Fruit fly (Drosophila melanogaster) whole organism, embryonic: ENCODE measurements around the gene DNAlig4.

ENCODE experiments used
- Blimp-1 ChIP-seq: fragments of 200-800 bp; sonication (Bioruptor generic); optimal IDR thresholded peaks from 3 replicates; lab custom pipeline; 2018; ENCODE audit warnings: missing biosample characterization, missing genetic modification characterization, mild to moderate bottlenecking, moderate library complexity, missing genetic modification reagents
- CG11093 ChIP-seq: fragments of 200-800 bp; sonication (Bioruptor generic); IDR thresholded peaks from 3 replicates; pipeline ENCODE4 v1.3.6; 2022; ENCODE audit warnings: missing biosample characterization, missing genetic modification characterization
- CG11398 ChIP-seq: fragments of 200-800 bp; sonication (Bioruptor generic); optimal IDR thresholded peaks from 2 replicates; lab custom pipeline; 2016; ENCODE audit warnings: missing biosample characterization, missing genetic modification characterization
- CG14050 ChIP-seq: fragments of 200-800 bp; sonication (Bioruptor generic); IDR thresholded peaks from 3 replicates; pipeline ENCODE4 v1.3.6; 2022; ENCODE audit warnings: missing biosample characterization, missing genetic modification characterization
- CG1602 ChIP-seq: fragments of 200-800 bp; sonication (Bioruptor generic); optimal IDR thresholded peaks from 3 replicates; lab custom pipeline; 2016; ENCODE audit warnings: missing biosample characterization, missing genetic modification characterization
- CG1603 ChIP-seq: fragments of 200-800 bp; sonication (Bioruptor generic); optimal IDR thresholded peaks from 2 replicates; lab custom pipeline; 2019; ENCODE audit warnings: missing biosample characterization, mild to moderate bottlenecking, missing genetic modification characterization, moderate library complexity
- CG17186 ChIP-seq: fragments of 200-800 bp; sonication (Bioruptor generic); optimal IDR thresholded peaks from 3 replicates; lab custom pipeline; 2017; ENCODE audit warnings: missing biosample characterization, missing genetic modification reagents, missing genetic modification characterization
- CG17359 ChIP-seq: fragments of 200-800 bp; sonication (Bioruptor generic); optimal IDR thresholded peaks from 3 replicates; lab custom pipeline; 2018; ENCODE audit warnings: missing biosample characterization, mild to moderate bottlenecking, missing genetic modification characterization, moderate library complexity
- CG17568 ChIP-seq: fragments of 200-800 bp; sonication (Bioruptor generic); optimal IDR thresholded peaks from 2 replicates; lab custom pipeline; 2018; ENCODE audit warnings: missing biosample characterization, mild to moderate bottlenecking, missing genetic modification characterization, moderate library complexity
- CG18476 ChIP-seq: fragments of 200-800 bp; sonication (Bioruptor generic); optimal IDR thresholded peaks from 2 replicates; lab custom pipeline; 2016; ENCODE audit warnings: missing biosample characterization, mild to moderate bottlenecking, missing genetic modification characterization
- CG31224 ChIP-seq: fragments of 200-800 bp; sonication (Bioruptor generic); IDR thresholded peaks from 2 replicates; pipeline ENCODE4 v1.3.6; 2022; ENCODE audit warnings: missing biosample characterization, missing genetic modification characterization
- CG31388 ChIP-seq: fragments of 200-800 bp; sonication (Bioruptor generic); optimal IDR thresholded peaks from 2 replicates; lab custom pipeline; 2016; ENCODE audit warnings: missing biosample characterization, missing genetic modification characterization
- CG34224 ChIP-seq: fragments of 200-800 bp; sonication (Bioruptor generic); IDR thresholded peaks from 3 replicates; pipeline ENCODE4 v1.3.6; 2022; ENCODE audit warnings: missing biosample characterization, missing genetic modification characterization; ENCODE audit not compliant: partially characterized antibody
- CG4328 ChIP-seq: fragments of 200-800 bp; sonication (Bioruptor generic); optimal IDR thresholded peaks from 3 replicates; lab custom pipeline; 2017; ENCODE audit warnings: missing biosample characterization, missing genetic modification reagents, missing genetic modification characterization
- CG4617 ChIP-seq: fragments of 200-800 bp; sonication (Bioruptor generic); optimal IDR thresholded peaks from 3 replicates; lab custom pipeline; 2016; ENCODE audit warnings: missing biosample characterization, missing genetic modification characterization, borderline replicate concordance
- CG7987 ChIP-seq: fragments of 200-800 bp; sonication (Bioruptor generic); optimal IDR thresholded peaks from 2 replicates; lab custom pipeline; 2018; ENCODE audit warnings: missing biosample characterization, mild to moderate bottlenecking, missing genetic modification characterization, moderate library complexity
- CG8944 ChIP-seq: fragments of 200-800 bp; sonication (Bioruptor generic); optimal IDR thresholded peaks from 3 replicates; lab custom pipeline; 2016; ENCODE audit warnings: missing biosample characterization, missing genetic modification characterization
- CG9727 ChIP-seq: fragments of 200-800 bp; sonication (Bioruptor generic); optimal IDR thresholded peaks from 3 replicates; lab custom pipeline; 2017; ENCODE audit warnings: missing biosample characterization, mild to moderate bottlenecking, missing genetic modification characterization
- Dek ChIP-seq: fragments of 200-800 bp; sonication (Bioruptor generic); optimal IDR thresholded peaks from 3 replicates; lab custom pipeline; 2019; ENCODE audit warnings: missing biosample characterization, mild to moderate bottlenecking, missing genetic modification characterization, moderate library complexity
- Dp ChIP-seq: fragments of 200-800 bp; sonication (Bioruptor generic); optimal IDR thresholded peaks from 2 replicates; lab custom pipeline; 2018; ENCODE audit warnings: missing biosample characterization, mild to moderate bottlenecking, missing genetic modification characterization, moderate library complexity
- GATAe ChIP-seq: fragments of 200-800 bp; sonication (Bioruptor generic); conservative IDR thresholded peaks from 2 replicates; pipeline ENCODE4 v1.3.6; 2022; ENCODE audit warnings: missing biosample characterization, missing genetic modification characterization
- HLH4C ChIP-seq: fragments of 200-800 bp; sonication (Bioruptor generic); IDR thresholded peaks from 3 replicates; pipeline ENCODE4 v1.3.6; 2022; ENCODE audit warnings: missing biosample characterization, missing genetic modification characterization; ENCODE audit not compliant: partially characterized antibody
- Hr51 ChIP-seq, 2 experiments: fragments of 200-800 bp; sonication (Bioruptor generic); optimal IDR thresholded peaks; 2 replicates in 1 of 2; 3 replicates in 1 of 2; lab custom pipeline; 2016 to 2018; ENCODE audit warnings: missing biosample characterization in 2 of 2, missing genetic modification characterization in 2 of 2, mild to moderate bottlenecking in 1 of 2, moderate library complexity in 1 of 2
- Max ChIP-seq: fragments of 200-800 bp; sonication (Bioruptor generic); optimal IDR thresholded peaks from 2 replicates; lab custom pipeline; 2016; ENCODE audit warnings: missing biosample characterization, mild to moderate bottlenecking, missing genetic modification characterization
- Med ChIP-seq: fragments of 200-800 bp; sonication (Bioruptor generic); peaks from one replicate; lab custom pipeline; 2016; ENCODE audit warnings: missing biosample characterization, missing genetic modification characterization, mild to moderate bottlenecking, inconsistent platforms, moderate library complexity
- Trl ChIP-seq, 3 experiments: fragments of >200 bp in 2 of 3; fragments of 200-800 bp in 1 of 3; sonication (Bioruptor generic) in 1 of 3; optimal IDR thresholded peaks; 2 replicates in 1 of 3; 3 replicates in 2 of 3; lab custom pipeline; 2016 to 2017; ENCODE audit warnings: missing biosample characterization in 1 of 3, missing genetic modification characterization in 1 of 3
- bbx ChIP-seq: fragments of 200-800 bp; sonication (Bioruptor generic); IDR thresholded peaks from 2 replicates; pipeline ENCODE4 v1.3.6; 2022; ENCODE audit warnings: missing biosample characterization, missing genetic modification characterization; ENCODE audit not compliant: partially characterized antibody
- br ChIP-seq: fragments of >200 bp; optimal IDR thresholded peaks from 2 replicates; lab custom pipeline; 2017
- chm ChIP-seq: fragments of 200-800 bp; sonication (Bioruptor generic); IDR thresholded peaks from 2 replicates; pipeline ENCODE4 v1.3.6; 2022; ENCODE audit warnings: missing biosample characterization, missing genetic modification characterization
- cwo ChIP-seq: fragments of 200-800 bp; sonication (Bioruptor generic); optimal IDR thresholded peaks from 3 replicates; lab custom pipeline; 2017; ENCODE audit warnings: missing biosample characterization, missing genetic modification characterization, mild to moderate bottlenecking, moderate library complexity, missing genetic modification reagents
- dm ChIP-seq: fragments of 200-800 bp; sonication (Bioruptor generic); optimal IDR thresholded peaks from 3 replicates; lab custom pipeline; 2016; ENCODE audit warnings: missing biosample characterization, missing genetic modification characterization
- dysf ChIP-seq: fragments of 200-800 bp; sonication (Bioruptor generic); IDR thresholded peaks from 3 replicates; pipeline ENCODE4 v1.3.6; 2022; ENCODE audit warnings: missing biosample characterization, missing genetic modification characterization
- ems ChIP-seq: fragments of 200-800 bp; sonication (Bioruptor generic); optimal IDR thresholded peaks from 3 replicates; lab custom pipeline; 2016; ENCODE audit warnings: missing biosample characterization, missing genetic modification characterization
- exex ChIP-seq: fragments of 200-800 bp; sonication (Bioruptor generic); optimal IDR thresholded peaks from 4 replicates; lab custom pipeline; 2018; ENCODE audit warnings: missing biosample characterization, mild to moderate bottlenecking, missing genetic modification characterization, moderate library complexity
- fd102C ChIP-seq: fragments of 200-800 bp; sonication (Bioruptor generic); optimal IDR thresholded peaks from 2 replicates; lab custom pipeline; 2018; ENCODE audit warnings: missing biosample characterization, mild to moderate bottlenecking, missing genetic modification characterization, moderate library complexity
- grau ChIP-seq: fragments of 200-800 bp; optimal IDR thresholded peaks from 3 replicates; lab custom pipeline; 2019; ENCODE audit warnings: missing biosample characterization, mild to moderate bottlenecking, missing genetic modification characterization, moderate library complexity
- hb ChIP-seq: fragments of 200-800 bp; sonication (Bioruptor generic); IDR thresholded peaks from 3 replicates; pipeline ENCODE4 v1.3.6; 2022; ENCODE audit warnings: missing biosample characterization, missing genetic modification characterization; ENCODE audit not compliant: partially characterized antibody
- mld ChIP-seq: fragments of 200-800 bp; sonication (Bioruptor generic); IDR thresholded peaks from 3 replicates; pipeline ENCODE4 v1.3.6; 2022; ENCODE audit warnings: missing biosample characterization, missing genetic modification characterization; ENCODE audit not compliant: partially characterized antibody
- org-1 ChIP-seq: fragments of 200-800 bp; sonication (Bioruptor generic); optimal IDR thresholded peaks from 2 replicates; lab custom pipeline; 2017; ENCODE audit warnings: missing biosample characterization, missing genetic modification characterization
- sens ChIP-seq: fragments of 200-800 bp; sonication (Bioruptor generic); peaks from one replicate; lab custom pipeline; 2016; ENCODE audit warnings: missing biosample characterization, missing genetic modification characterization
- seq ChIP-seq: fragments of 200-800 bp; sonication (Bioruptor generic); IDR thresholded peaks from 2 replicates; pipeline ENCODE4 v1.3.6; 2022; ENCODE audit warnings: missing biosample characterization, missing genetic modification characterization
- so ChIP-seq: fragments of 200-800 bp; sonication (Bioruptor generic); IDR thresholded peaks from 3 replicates; pipeline ENCODE4 v1.3.6; 2022; ENCODE audit warnings: missing biosample characterization, missing genetic modification characterization
- sqz ChIP-seq: fragments of 200-800 bp; sonication (Bioruptor generic); optimal IDR thresholded peaks from 3 replicates; lab custom pipeline; 2018; ENCODE audit warnings: missing biosample characterization, mild to moderate bottlenecking, missing genetic modification characterization
- sr ChIP-seq: fragments of 200-800 bp; sonication (Bioruptor generic); IDR thresholded peaks from 3 replicates; pipeline ENCODE4 v1.3.6; 2022; ENCODE audit warnings: missing biosample characterization, missing genetic modification characterization
- stwl ChIP-seq: fragments of 200-800 bp; sonication (Bioruptor generic); optimal IDR thresholded peaks from 3 replicates; lab custom pipeline; 2018; ENCODE audit warnings: missing biosample characterization, mild to moderate bottlenecking, missing genetic modification characterization, moderate library complexity
- tna ChIP-seq: fragments of 200-800 bp; sonication (Bioruptor generic); IDR thresholded peaks from 2 replicates; pipeline ENCODE4 v1.3.6; 2022; ENCODE audit warnings: missing biosample characterization, missing genetic modification characterization; ENCODE audit not compliant: partially characterized antibody
- ttk ChIP-seq: fragments of 200-800 bp; sonication (Bioruptor generic); IDR thresholded peaks from 2 replicates; pipeline ENCODE4 v2.1.2; 2022; ENCODE audit warnings: missing biosample characterization, missing genetic modification characterization
- zfh2 ChIP-seq: fragments of 200-800 bp; sonication (Bioruptor generic); optimal IDR thresholded peaks from 2 replicates; lab custom pipeline; 2016; ENCODE audit warnings: missing biosample characterization, missing genetic modification characterization

The DNAlig4 gene

dm6 chrX:13641115-13641890 lies 26.3 kb downstream of the DNAlig4 start (continued):
- TF ChIP-seq GATAe (GFP tag; lab: Robert Waterston, UW) (peak; percentile 82), br (lab: Kevin White, UChicago) (no peak), fd102C (GFP tag; lab: Kevin White, UChicago) (peak; percentile 58), dm (GFP tag; lab: Kevin White, UChicago) (peak; percentile 90), Max (peak; percentile 92), Trl (optimal IDR thresholded peaks at IDR 0.05; lab: Kevin White, UChicago) (no peak), Trl (GFP tag; optimal IDR thresholded peaks at IDR 0.05; lab: Kevin White, UChicago) (peak; percentile 95), exex (tag; lab: Kevin White, UChicago) (peak; percentile 53), CG1602 (GFP tag; lab: Kevin White, UChicago) (peak; percentile 91), HLH4C (no peak), CG4617 (GFP tag; lab: Kevin White, UChicago) (peak; percentile 78), so (GFP tag; lab: Robert Waterston, UW) (peak; percentile 95), zfh2 (GFP tag; lab: Kevin White, UChicago) (peak; percentile 96), CG17186 (peak; percentile 62), CG1603 (tag; lab: Kevin White, UChicago) (peak; percentile 83), CG18476 (GFP tag; lab: Kevin White, UChicago) (peak; percentile 90), CG17568 (GFP tag; lab: Kevin White, UChicago) (peak; percentile 83), Hr51 (GFP tag; optimal IDR thresholded peaks at IDR 0.05; lab: Kevin White, UChicago) (peak; percentile 93), bbx (GFP tag; lab: Robert Waterston, UW) (no peak), CG14050 (GFP tag; lab: Robert Waterston, UW) (peak; percentile 92), cwo (GFP tag; lab: Kevin White, UChicago) (peak; percentile 86), dysf (GFP tag; lab: Robert Waterston, UW) (peak; percentile 95), ems (peak; percentile 93), CG7987 (GFP tag; lab: Kevin White, UChicago) (peak; percentile 68), seq (peak; percentile 88), CG34224 (GFP tag; lab: Robert Waterston, UW) (no peak), Blimp-1 (GFP tag; lab: Kevin White, UChicago) (peak; percentile 87), tna (GFP tag; lab: Robert Waterston, UW) (no peak), CG11398 (GFP tag; lab: Kevin White, UChicago) (peak; percentile 94), CG8944 (GFP tag; lab: Kevin White, UChicago) (peak; percentile 96), Dek (tag; lab: Kevin White, UChicago) (peak; percentile 94), CG17359 (tag; lab: Kevin White, UChicago) (peak; percentile 93), chm (GFP tag; lab: Robert Waterston, UW) (peak; percentile 78), CG31224 (GFP tag; lab: Robert Waterston, UW) (peak; percentile 88), sens (GFP tag; lab: Kevin White, UChicago) (peak; percentile 99), mld (GFP tag; lab: Robert Waterston, UW) (no peak), ttk (peak; percentile 91), CG9727 (GFP tag; lab: Kevin White, UChicago) (peak; percentile 91), stwl (no peak), CG4328 (GFP tag; lab: Kevin White, UChicago) (peak; percentile 78), Med (GFP tag; lab: Kevin White, UChicago) (peak; percentile 99), grau (tag; lab: Kevin White, UChicago) (peak; percentile 93), Dp (GFP tag; lab: Kevin White, UChicago) (peak; percentile 15), sqz (GFP tag; lab: Kevin White, UChicago) (peak; percentile 89), hb (no peak), org-1 (GFP tag; lab: Kevin White, UChicago) (peak; percentile 89), CG11093 (peak; percentile 88), CG31388 (GFP tag; lab: Kevin White, UChicago) (peak; percentile 77), sr (peak; percentile 84)
